Fruit fly (Drosophila melanogaster): ENCODE results near the gene CG10969.

Gene CG10969

DNA sequence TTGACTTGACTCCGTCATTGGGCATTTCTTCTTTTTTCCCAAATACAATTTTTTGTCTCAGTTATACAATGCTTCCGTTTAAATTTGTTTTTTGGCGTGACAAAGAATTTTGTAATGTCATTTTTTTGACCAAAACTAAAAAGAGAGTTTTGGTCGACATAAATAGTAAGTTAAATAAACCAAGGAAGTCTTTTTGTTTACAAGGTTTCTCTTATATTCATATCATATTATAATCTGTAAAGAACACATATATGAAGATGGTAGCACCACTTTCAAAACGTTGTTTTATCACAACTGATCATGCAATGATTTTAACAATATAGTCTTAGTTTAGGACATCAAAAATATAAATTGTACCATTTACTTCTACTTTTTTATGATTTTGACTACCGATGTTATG, at the start of gene CG10969, which contains the start of gene CG17666:
Gene CG10969, minus strand, starts transcription at position 101 of the 400 bp plus-strand sequence.
Gene CG17666, plus strand, starts transcription at position 329 of the 400 bp plus-strand sequence.
- no peak for TF ChIP-seq CG17801 (GFP tag; optimal IDR thresholded peaks at IDR 0.05; ENCODE audit: partially characterized antibody)

DNA sequence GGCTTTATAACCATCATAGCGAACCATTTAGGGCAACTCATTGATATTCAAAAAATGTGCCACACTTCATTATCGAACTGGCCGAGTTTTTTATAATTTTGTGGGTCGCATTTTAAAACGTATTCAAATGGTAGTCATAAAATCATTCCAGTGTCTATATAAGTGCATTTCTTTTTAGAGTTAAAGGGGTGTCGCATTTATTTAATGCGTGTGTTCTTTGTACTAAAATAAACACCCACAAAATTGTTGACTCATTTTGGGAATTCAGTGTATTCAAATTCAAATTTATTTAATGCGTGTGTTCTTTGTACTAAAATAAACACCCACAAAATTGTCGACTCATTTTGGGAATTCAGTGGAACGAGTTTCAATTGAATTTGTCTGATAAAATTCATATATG, 49.5 kb upstream of the CG10969 start:
- TF ChIP-seq CG17801 (GFP tag; optimal IDR thresholded peaks at IDR 0.05; ENCODE audit: partially characterized antibody): no peak

DNA sequence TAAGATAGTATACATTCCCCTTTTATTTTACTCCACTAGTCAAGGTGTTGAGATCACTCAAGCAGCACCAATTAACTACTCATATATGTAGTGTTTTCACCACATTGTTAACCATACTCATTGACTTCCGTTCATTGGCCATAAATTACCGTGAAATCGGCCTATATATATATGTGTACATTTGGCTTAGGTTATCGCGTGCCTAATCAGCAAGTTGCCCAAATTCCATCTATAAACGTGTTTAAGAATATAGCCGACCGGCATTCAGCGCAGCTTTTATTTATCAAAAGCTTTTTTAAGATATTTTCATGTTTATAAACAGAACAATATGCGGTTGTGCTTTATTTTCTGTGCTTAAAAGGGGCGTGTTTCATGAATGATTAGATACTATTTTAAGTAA, 47.6 kb upstream of the CG10969 start:
- no peak for TF ChIP-seq CG17801 (GFP tag; optimal IDR thresholded peaks at IDR 0.05; ENCODE audit: partially characterized antibody)

DNA sequence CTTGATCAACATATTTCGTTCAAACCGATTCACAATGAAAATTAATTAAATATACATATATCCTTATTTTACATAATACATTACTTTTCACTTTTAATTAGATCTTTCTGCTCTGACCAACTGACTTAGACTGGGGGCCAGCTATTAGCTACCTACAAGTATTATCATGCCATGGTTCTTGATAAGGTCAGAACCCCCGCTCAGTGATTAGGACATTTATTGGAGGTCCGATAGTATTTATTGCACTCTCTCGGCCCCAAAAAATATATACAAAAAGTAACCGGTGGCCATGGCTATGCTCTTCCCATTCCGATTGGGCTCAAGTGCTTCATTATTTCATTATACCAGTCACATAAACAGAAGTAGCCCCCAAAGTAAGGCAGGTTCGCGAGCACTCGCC, 46.8 kb upstream of the CG10969 start:
- no peak for TF ChIP-seq CG17801 (GFP tag; optimal IDR thresholded peaks at IDR 0.05; ENCODE audit: partially characterized antibody)

DNA sequence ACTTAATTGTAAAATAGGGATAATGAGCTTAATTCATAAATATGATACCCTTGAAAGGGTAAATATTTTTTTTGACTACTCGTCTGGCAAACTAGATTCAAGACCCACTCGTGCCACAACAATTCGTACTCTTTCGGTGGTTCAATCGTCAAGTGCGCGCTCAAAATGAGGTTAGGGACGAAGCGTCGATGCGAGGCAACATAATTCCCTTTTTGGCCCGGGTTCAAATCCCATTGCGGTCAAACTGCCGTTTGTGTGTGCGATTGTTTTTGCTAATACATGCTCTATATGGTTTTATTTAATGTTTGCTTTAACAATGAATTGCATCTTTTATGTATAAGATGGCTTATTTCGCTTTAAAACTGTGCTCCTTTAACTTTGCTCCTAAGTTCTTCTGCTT, 34.9 kb upstream of the CG10969 start:
- no peak for TF ChIP-seq CG17801 (GFP tag; optimal IDR thresholded peaks at IDR 0.05; ENCODE audit: partially characterized antibody)

DNA sequence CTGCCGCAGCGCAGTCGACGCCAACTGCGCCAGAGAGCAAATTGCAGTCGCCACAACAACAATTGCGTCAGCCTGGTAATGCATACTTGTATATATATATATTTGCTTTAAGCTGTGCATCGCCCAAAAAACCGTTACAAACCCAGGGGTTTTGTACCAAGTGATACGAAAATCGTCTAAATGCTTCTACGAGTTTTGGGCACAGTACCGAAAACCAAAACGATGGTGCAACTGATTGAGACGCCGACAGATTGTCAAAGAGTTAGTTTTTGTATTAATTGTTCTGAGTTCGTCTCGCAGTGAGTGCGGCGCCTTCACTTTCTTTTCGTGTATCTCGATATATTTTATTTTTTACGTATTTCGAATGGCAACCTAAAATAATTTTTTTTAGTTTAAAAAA, 33.9 kb upstream of the CG10969 start:
- TF ChIP-seq CG17801 (GFP tag; optimal IDR thresholded peaks at IDR 0.05; ENCODE audit: partially characterized antibody): peak; percentile 17

DNA sequence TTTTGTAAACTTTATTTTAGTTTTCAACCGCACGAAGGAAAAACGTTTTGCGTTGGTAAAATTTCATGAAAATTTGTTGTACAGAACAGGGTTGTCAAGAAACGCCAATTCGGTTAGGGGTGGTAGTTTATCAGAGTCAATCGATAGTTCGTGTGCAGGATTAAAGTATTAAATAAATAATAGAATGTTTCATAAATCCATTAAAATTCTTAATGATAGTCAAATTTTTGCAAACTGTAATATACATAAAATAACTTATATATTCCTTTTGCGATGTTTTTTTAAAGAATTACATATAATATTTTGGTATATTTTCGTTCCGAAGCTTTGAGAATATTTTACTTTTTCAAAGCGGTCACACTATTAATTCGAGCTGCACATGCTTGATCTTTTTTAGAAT, 33.0 kb upstream of the CG10969 start, which contains the start of the genes Sf3a2 and CG42588:
Gene Sf3a2, minus strand, starts transcription at position 113 of the 400 bp plus-strand sequence.
Gene CG42588, plus strand, starts transcription at position 348 of the 400 bp plus-strand sequence.
- peak; percentile 65 for TF ChIP-seq CG17801 (GFP tag; optimal IDR thresholded peaks at IDR 0.05; ENCODE audit: partially characterized antibody)

DNA sequence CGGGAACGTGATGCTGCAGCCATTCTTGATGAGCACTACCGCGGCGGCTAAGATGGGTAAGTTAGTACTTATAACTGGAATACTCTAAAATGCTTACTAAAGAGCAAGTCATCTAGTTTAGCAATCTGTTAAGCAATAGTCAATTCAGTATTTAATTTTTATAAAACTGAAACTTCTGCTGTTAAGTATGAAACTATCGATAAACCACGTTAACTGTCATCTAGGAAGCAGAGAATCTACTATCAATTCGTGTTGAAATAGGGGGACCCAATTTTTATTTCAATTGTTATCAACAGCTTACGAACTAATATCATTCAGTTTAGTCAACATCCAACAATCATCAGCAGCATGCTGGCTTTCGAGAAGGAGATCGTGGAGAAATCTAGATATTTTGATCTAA, 27.5 kb upstream of the CG10969 start, which contains the start of gene CG32110:
Gene CG32110, plus strand, starts transcription at position 301 of the 400 bp plus-strand sequence.
- TF ChIP-seq CG17801 (GFP tag; optimal IDR thresholded peaks at IDR 0.05; ENCODE audit: partially characterized antibody): no peak

DNA sequence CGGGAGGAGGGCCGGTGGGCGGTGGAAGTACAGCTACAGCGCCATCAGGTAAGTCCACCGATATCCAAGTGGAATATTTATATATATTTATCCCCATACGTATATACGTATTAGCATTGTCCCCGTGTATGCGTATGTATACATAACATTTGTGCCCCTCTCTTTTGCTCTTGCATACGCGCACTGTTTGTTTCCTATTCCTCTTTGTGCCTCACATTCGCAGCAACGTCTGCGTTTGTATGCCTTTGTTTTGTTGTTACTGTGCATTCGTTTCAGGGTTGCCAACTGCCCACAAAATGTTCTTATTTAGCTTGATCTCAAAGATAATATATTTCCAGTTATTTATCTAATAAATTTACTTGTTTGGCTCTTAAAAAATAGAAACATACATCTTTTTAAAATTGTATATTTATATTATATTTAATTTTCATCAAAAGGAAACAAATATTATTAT, 25.4 kb upstream of the CG10969 start:
- TF ChIP-seq CG17801 (GFP tag; optimal IDR thresholded peaks at IDR 0.05; ENCODE audit: partially characterized antibody): peak; percentile 68

DNA sequence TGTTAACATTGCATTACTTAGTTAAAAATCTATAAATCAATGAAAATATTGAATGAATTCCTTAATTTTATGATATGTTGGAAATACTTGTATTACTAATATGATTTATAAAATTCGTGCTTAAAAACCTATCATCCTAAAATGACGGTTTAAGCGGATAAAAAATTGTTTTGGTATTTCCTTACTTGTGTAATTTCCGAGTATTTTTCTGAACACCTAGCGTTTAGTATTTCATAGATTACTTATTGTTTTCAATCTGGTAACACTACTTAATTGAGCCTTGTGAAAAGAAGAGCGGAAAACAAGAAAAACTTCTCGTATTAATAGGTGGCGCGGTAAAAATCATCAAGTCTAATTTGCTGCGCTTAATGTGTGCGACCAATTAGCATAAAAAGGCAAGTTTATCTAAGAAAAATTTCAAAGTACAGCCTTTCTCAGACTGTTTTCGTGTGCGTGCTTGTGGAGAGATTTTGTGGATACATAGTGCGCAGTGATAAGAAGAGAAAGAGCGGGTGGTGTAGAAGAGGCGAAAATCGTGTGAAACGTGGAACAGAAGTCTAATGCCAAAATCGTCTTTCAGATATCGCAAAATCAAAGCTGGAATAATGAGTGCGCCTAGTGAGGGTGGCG, 24.9 kb upstream of the CG10969 start, which contains the start of gene Sap130:
Gene Sap130, plus strand, starts transcription at position 243 of the 630 bp plus-strand sequence.
- TF ChIP-seq CG17801 (GFP tag; optimal IDR thresholded peaks at IDR 0.05; ENCODE audit: partially characterized antibody): no peak

DNA sequence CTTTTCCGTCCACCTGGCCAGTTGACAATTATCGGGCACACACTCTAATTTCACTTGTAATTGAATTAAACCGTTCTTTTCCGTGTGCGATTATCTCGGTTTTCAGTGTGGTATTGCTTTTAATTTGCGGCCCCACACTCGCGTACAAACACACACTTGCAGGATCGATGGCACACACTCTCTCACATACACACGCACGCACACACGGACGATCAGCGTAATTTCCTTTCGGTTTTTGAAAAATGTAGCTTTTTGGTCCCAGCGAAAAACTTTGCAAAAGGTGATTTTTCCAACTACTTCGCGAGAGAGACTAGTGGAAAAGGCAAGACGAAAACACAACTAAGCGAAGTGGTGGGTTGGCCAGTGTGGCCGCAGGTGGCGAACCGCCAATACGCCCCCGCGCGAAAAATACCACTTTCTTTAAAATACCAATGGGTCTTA, 23.9 kb upstream of the CG10969 start, which contains the start of gene Atg1:
Gene Atg1, minus strand, starts transcription at position 387 of the 441 bp plus-strand sequence.
- peak; percentile 38 for TF ChIP-seq CG17801 (GFP tag; optimal IDR thresholded peaks at IDR 0.05; ENCODE audit: partially characterized antibody)

DNA sequence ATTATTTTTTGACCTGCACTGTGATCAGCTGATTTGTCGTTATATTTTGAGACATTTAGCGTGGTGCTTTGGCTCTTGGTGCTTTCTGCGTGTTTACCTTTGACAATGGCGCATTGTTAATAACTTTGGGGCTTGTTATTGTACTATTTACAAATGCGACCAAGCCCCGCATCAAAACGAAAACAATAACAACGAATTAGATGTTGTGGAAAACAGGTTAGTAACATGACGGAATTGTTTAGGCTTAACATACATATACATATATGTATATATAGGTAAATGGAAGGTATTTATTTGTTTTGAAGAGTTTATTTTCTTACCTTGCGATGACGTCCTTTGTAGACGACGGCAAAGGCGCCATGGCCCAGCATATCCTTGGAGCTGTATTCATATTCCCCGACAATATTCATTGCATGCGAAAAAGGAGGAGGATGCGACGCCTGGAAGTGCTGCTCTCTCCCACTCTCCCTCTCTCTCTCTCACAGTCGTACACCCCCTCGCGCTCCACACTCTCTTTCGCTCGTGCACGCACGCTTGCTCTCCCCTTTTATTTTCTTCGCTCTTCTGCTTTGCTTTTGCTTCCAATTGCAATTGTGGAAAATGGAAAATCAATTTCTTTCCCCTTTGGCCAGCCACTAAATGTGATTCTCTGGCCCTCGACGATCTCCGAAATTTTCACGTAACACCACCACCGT, 23.3 kb upstream of the CG10969 start:
- no peak for TF ChIP-seq CG17801 (GFP tag; optimal IDR thresholded peaks at IDR 0.05; ENCODE audit: partially characterized antibody)

DNA sequence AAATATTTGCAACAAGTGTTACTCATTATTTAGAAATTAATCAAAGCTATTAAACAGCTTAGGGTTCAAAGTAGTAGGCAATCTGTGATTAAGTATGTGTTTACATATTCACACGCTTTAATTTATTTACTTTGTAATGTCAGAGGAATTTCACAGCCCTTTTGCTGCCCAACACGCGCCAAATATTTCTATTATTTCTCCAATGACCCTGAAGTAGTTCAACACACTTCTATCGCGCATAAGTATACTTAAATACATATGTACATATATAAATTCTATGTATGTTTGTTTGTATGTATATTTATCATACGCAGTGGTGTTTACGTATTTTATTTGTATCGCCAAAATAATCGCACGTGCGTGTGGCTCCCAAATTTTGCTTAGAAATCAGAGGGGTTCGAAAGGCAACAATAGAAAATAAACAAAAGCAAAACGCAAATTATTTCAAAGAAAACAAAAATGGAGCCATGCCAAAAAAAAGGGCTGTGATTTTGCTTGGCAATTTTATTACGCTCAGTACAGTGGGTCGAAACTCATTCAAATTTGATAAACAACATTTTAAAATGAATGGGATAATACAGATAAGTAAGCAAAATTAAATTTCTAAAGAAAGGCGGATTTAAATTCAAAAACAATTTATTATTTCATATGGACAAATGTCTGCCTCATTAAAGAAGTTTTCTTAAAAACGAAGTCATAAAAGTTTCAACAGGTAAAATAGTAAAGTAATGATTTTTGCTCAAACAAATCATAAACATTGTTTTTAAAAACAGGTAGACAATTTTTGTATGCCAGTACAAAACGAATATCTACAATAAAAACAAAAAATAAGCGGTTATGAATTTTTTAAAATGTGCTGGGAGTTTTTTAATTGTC, 22.5 kb upstream of the CG10969 start:
- no peak for TF ChIP-seq CG17801 (GFP tag; optimal IDR thresholded peaks at IDR 0.05; ENCODE audit: partially characterized antibody)

DNA sequence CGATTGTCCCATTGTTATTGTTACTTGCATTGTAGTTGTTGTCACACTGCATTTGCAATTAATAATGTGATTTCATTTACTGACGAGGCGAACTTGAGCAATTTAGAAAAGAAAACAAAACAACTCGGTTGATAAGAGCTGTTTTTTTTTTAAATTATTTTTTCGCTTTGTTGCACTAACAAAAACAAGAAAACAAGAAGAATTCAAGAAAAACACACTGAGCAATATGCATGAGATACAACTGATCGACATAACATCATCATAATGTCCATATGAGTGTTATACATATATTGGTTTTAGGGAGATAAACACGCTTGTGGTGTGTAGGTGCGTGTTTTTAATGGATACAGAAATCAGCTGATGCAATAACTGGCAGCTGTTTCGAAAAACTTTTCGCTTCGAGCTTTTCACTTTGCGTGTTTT, 21.6 kb upstream of the CG10969 start:
- TF ChIP-seq CG17801 (GFP tag; optimal IDR thresholded peaks at IDR 0.05; ENCODE audit: partially characterized antibody): peak; percentile 44

DNA sequence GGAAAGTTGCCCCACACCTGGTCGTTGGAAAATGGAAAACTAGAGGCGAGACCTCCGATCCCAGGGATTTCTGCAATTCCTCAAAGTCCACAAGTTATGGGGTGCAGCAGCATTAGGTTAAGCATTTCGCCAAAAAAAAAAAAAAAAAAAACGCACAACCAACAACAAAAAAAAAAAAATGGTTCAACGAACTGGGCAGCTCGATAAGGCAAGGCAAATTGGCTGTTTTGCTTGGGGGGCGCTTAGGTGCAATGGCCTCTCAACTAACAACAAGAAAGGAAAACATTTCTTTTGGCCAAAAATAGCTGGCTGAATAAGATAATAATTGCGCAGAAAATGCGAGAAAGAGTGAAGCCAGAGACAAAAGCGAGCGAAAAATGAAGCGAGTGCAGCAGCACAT, 19.3 kb upstream of the CG10969 start:
- no peak for TF ChIP-seq CG17801 (GFP tag; optimal IDR thresholded peaks at IDR 0.05; ENCODE audit: partially characterized antibody)
